Worm (Caenorhabditis elegans) whole organism, L3 larva: Measurements from ENCODE around the gene srt-73.

Source experiments
- R02D3.7 ChIP-seq: fragments of 150-350 bp; optimal IDR thresholded peaks from 2 replicates; lab custom pipeline; 2014; ENCODE audit warnings: missing biosample characterization, missing genetic modification characterization
- ZK546.5 ChIP-seq: sonication (generic microtip); optimal IDR thresholded peaks from 2 replicates; lab custom pipeline; 2017; ENCODE audit warnings: missing biosample characterization, missing genetic modification characterization
- aly-2 ChIP-seq: fragments of 150-350 bp; optimal IDR thresholded peaks from 2 replicates; lab custom pipeline; 2014; ENCODE audit warnings: missing biosample characterization, missing genetic modification characterization
- ama-1 ChIP-seq: fragments of 150-350 bp; optimal IDR thresholded peaks from 2 replicates; lab custom pipeline; 2018
- ceh-16 ChIP-seq: sonication (generic microtip); optimal IDR thresholded peaks from 2 replicates; lab custom pipeline; 2017; ENCODE audit warnings: missing biosample characterization, missing genetic modification characterization
- ceh-28 ChIP-seq: fragments of 150-350 bp; optimal IDR thresholded peaks from 2 replicates; lab custom pipeline; 2014; ENCODE audit warnings: missing biosample characterization, missing genetic modification reagents, missing genetic modification characterization
- ceh-82 ChIP-seq: fragments of 150-350 bp; optimal IDR thresholded peaks from 2 replicates; lab custom pipeline; 2014; ENCODE audit warnings: missing biosample characterization, missing genetic modification characterization
- ceh-9 ChIP-seq: sonication (generic microtip); optimal IDR thresholded peaks from 2 replicates; lab custom pipeline; 2018; ENCODE audit warnings: missing biosample characterization, missing genetic modification characterization
- daf-12 ChIP-seq: fragments of 150-350 bp; optimal IDR thresholded peaks from 2 replicates; lab custom pipeline; 2014; ENCODE audit warnings: missing biosample characterization, missing genetic modification reagents, missing genetic modification characterization
- egl-27 ChIP-seq: sonication (generic microtip); optimal IDR thresholded peaks from 4 replicates; lab custom pipeline; 2017; ENCODE audit warnings: missing biosample characterization, missing genetic modification reagents, missing genetic modification characterization
- egl-5 ChIP-seq: fragments of 150-350 bp; optimal IDR thresholded peaks from 2 replicates; lab custom pipeline; 2017; ENCODE audit warnings: missing biosample characterization, missing genetic modification reagents, missing genetic modification characterization, inconsistent platforms
- elt-1 ChIP-seq: fragments of 150-350 bp; optimal IDR thresholded peaks from 2 replicates; lab custom pipeline; 2014; ENCODE audit warnings: missing biosample characterization, missing genetic modification characterization
- elt-2 ChIP-seq: sonication (generic microtip); optimal IDR thresholded peaks from 2 replicates; lab custom pipeline; 2016; ENCODE audit warnings: missing genetic modification reagents, mild to moderate bottlenecking, missing genetic modification characterization, missing compliant biosample characterization
- elt-3 ChIP-seq, 3 experiments: fragments of 150-350 bp in 1 of 3; sonication (generic microtip) in 2 of 3; optimal IDR thresholded peaks; 2 replicates in 2 of 3; 4 replicates in 1 of 3; lab custom pipeline; 2014 to 2017; ENCODE audit warnings: missing biosample characterization in 3 of 3, missing genetic modification characterization in 3 of 3
- eor-1 ChIP-seq, 2 experiments: fragments of 150-350 bp; optimal IDR thresholded peaks; 2 replicates each; lab custom pipeline; 2014 to 2018; ENCODE audit warnings: missing biosample characterization in 2 of 2, missing genetic modification characterization in 2 of 2
- fkh-10 ChIP-seq: sonication (generic microtip); optimal IDR thresholded peaks from 2 replicates; lab custom pipeline; 2017; ENCODE audit warnings: missing biosample characterization, missing genetic modification reagents, missing genetic modification characterization
- fkh-2 ChIP-seq: fragments of 150-350 bp; optimal IDR thresholded peaks from 2 replicates; lab custom pipeline; 2014; ENCODE audit warnings: missing biosample characterization, missing genetic modification reagents, missing genetic modification characterization
- fos-1 ChIP-seq: fragments of 150-350 bp; optimal IDR thresholded peaks from 2 replicates; lab custom pipeline; 2014; ENCODE audit warnings: missing biosample characterization, missing genetic modification characterization
- hmg-11 ChIP-seq: sonication (generic microtip); optimal IDR thresholded peaks from 2 replicates; lab custom pipeline; 2016; ENCODE audit warnings: missing genetic modification characterization, missing compliant biosample characterization
- jun-1 ChIP-seq: fragments of 150-350 bp; optimal IDR thresholded peaks from 2 replicates; lab custom pipeline; 2014; ENCODE audit warnings: missing biosample characterization, missing genetic modification reagents, missing genetic modification characterization
- lin-15B ChIP-seq: fragments of 150-350 bp; optimal IDR thresholded peaks from 2 replicates; lab custom pipeline; 2014; ENCODE audit warnings: missing biosample characterization, missing genetic modification characterization
- lin-39 ChIP-seq: fragments of 150-350 bp; optimal IDR thresholded peaks from 2 replicates; lab custom pipeline; 2018; ENCODE audit warnings: missing biosample characterization, missing genetic modification reagents, missing genetic modification characterization
- lsy-12 ChIP-seq: sonication (generic microtip); optimal IDR thresholded peaks from 2 replicates; lab custom pipeline; 2016; ENCODE audit warnings: mild to moderate bottlenecking, missing genetic modification characterization, missing compliant biosample characterization
- mdl-1 ChIP-seq: fragments of 150-350 bp; optimal IDR thresholded peaks from 2 replicates; lab custom pipeline; 2014; ENCODE audit warnings: missing biosample characterization, missing genetic modification characterization
- mml-1 ChIP-seq: fragments of 150-350 bp; sonication (generic microtip); optimal IDR thresholded peaks from 3 replicates; lab custom pipeline; 2014; ENCODE audit warnings: missing biosample characterization, missing genetic modification characterization
- nfya-1 ChIP-seq: sonication (generic microtip); optimal IDR thresholded peaks from 2 replicates; lab custom pipeline; 2017; ENCODE audit warnings: missing genetic modification characterization, mild to moderate bottlenecking, missing compliant biosample characterization, antibody characterized with exemption, moderate library complexity; ENCODE audit not compliant: insufficient read depth
- nhr-11 ChIP-seq: fragments of 150-350 bp; optimal IDR thresholded peaks from 2 replicates; lab custom pipeline; 2014; ENCODE audit warnings: missing biosample characterization, missing genetic modification characterization
- nhr-12 ChIP-seq: fragments of 150-350 bp; optimal IDR thresholded peaks from 2 replicates; lab custom pipeline; 2014; ENCODE audit warnings: missing biosample characterization, missing genetic modification characterization
- nhr-23 ChIP-seq: fragments of 150-350 bp; optimal IDR thresholded peaks from 2 replicates; lab custom pipeline; 2014; ENCODE audit warnings: missing biosample characterization, missing genetic modification reagents, missing genetic modification characterization
- nhr-237 ChIP-seq: fragments of 150-350 bp; optimal IDR thresholded peaks from 2 replicates; lab custom pipeline; 2014; ENCODE audit warnings: missing biosample characterization, missing genetic modification characterization
- nhr-25 ChIP-seq: sonication (generic microtip); optimal IDR thresholded peaks from 2 replicates; lab custom pipeline; 2017; ENCODE audit warnings: missing biosample characterization, missing genetic modification characterization
- nhr-28 ChIP-seq: fragments of 150-350 bp; optimal IDR thresholded peaks from 2 replicates; lab custom pipeline; 2014; ENCODE audit warnings: missing biosample characterization, missing genetic modification characterization
- nhr-43 ChIP-seq: sonication (generic microtip); optimal IDR thresholded peaks from 2 replicates; lab custom pipeline; 2016; ENCODE audit warnings: mild to moderate bottlenecking, missing genetic modification characterization, missing compliant biosample characterization; ENCODE audit not compliant: poor library complexity, severe bottlenecking
- nhr-67 ChIP-seq: fragments of 150-350 bp; optimal IDR thresholded peaks from 2 replicates; lab custom pipeline; 2014; ENCODE audit warnings: missing biosample characterization, missing genetic modification characterization
- nhr-76 ChIP-seq: fragments of 150-350 bp; sonication (generic microtip); optimal IDR thresholded peaks from 5 replicates; lab custom pipeline; 2014; ENCODE audit warnings: missing biosample characterization, missing genetic modification characterization
- nhr-77 ChIP-seq: fragments of 150-350 bp; optimal IDR thresholded peaks from 2 replicates; lab custom pipeline; 2014; ENCODE audit warnings: missing biosample characterization, missing genetic modification characterization
- pha-4 ChIP-seq: fragments of 150-350 bp; optimal IDR thresholded peaks from 2 replicates; lab custom pipeline; 2014; ENCODE audit warnings: missing biosample characterization, missing genetic modification reagents, missing genetic modification characterization
- pqm-1 ChIP-seq: fragments of 150-350 bp; optimal IDR thresholded peaks from 2 replicates; lab custom pipeline; 2017; ENCODE audit warnings: missing biosample characterization, missing genetic modification characterization, inconsistent platforms
- sea-2 ChIP-seq: fragments of 150-350 bp; sonication (generic microtip); optimal IDR thresholded peaks from 4 replicates; lab custom pipeline; 2014; ENCODE audit warnings: missing biosample characterization, missing genetic modification reagents, missing genetic modification characterization
- skn-1 ChIP-seq: fragments of 150-350 bp; optimal IDR thresholded peaks from 2 replicates; lab custom pipeline; 2014; ENCODE audit warnings: missing biosample characterization, missing genetic modification characterization
- snpc-4 ChIP-seq: fragments of 150-350 bp; optimal IDR thresholded peaks from 2 replicates; lab custom pipeline; 2014; ENCODE audit warnings: missing biosample characterization, missing genetic modification characterization
- tbx-2 ChIP-seq: sonication (generic microtip); optimal IDR thresholded peaks from 2 replicates; lab custom pipeline; 2016; ENCODE audit warnings: mild to moderate bottlenecking, missing genetic modification characterization, missing compliant biosample characterization
- unc-39 ChIP-seq: sonication (generic microtip); optimal IDR thresholded peaks from 4 replicates; lab custom pipeline; 2017; ENCODE audit warnings: missing biosample characterization, missing genetic modification characterization
- unc-62 ChIP-seq: fragments of 150-350 bp; sonication (generic microtip); optimal IDR thresholded peaks from 4 replicates; lab custom pipeline; 2014; ENCODE audit warnings: missing biosample characterization, missing genetic modification reagents, missing genetic modification characterization
- zag-1 ChIP-seq: fragments of 150-350 bp; optimal IDR thresholded peaks from 2 replicates; lab custom pipeline; 2014; ENCODE audit warnings: missing biosample characterization, missing genetic modification characterization
- ztf-11 ChIP-seq: fragments of 150-350 bp; optimal IDR thresholded peaks from 2 replicates; lab custom pipeline; 2014; ENCODE audit warnings: missing biosample characterization, missing genetic modification characterization
- ztf-4 ChIP-seq: fragments of 150-350 bp; optimal IDR thresholded peaks from 2 replicates; lab custom pipeline; 2014; ENCODE audit warnings: missing biosample characterization, missing genetic modification characterization

The srt-73 gene

DNA sequence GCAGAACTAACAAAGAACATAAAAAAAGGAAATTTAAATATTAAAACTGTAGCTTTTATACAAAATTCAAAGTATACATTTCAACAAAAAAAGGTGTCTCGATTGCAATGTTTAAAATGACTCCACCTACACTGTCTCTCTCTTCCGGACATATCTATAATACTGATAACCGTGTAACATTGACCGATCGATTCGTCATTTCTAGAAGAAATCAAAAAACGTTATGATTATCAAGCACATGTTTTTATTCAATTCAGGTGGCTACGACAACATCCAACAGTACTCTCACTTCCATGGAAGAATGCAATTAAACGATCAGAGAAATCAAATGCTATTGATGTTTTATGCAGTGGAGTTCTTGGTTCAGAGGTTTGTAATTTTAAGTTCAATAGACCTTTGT is 19.4 kb downstream of the srt-73 start:
- TF ChIP-seq pqm-1 (tag; lab: Kevin White, UChicago), result peak; percentile 75
- no peak for TF ChIP-seq nhr-43
- TF ChIP-seq ceh-16 (tag; lab: Kevin White, UChicago), result no peak
- TF ChIP-seq lin-15B (tag; lab: Kevin White, UChicago), result no peak
- TF ChIP-seq elt-2 (tag; lab: Kevin White, UChicago), result peak; percentile 79
- TF ChIP-seq pha-4 (tag; lab: Kevin White, UChicago), result peak; percentile 42
- TF ChIP-seq, all 47 proteins: peak for 3

DNA sequence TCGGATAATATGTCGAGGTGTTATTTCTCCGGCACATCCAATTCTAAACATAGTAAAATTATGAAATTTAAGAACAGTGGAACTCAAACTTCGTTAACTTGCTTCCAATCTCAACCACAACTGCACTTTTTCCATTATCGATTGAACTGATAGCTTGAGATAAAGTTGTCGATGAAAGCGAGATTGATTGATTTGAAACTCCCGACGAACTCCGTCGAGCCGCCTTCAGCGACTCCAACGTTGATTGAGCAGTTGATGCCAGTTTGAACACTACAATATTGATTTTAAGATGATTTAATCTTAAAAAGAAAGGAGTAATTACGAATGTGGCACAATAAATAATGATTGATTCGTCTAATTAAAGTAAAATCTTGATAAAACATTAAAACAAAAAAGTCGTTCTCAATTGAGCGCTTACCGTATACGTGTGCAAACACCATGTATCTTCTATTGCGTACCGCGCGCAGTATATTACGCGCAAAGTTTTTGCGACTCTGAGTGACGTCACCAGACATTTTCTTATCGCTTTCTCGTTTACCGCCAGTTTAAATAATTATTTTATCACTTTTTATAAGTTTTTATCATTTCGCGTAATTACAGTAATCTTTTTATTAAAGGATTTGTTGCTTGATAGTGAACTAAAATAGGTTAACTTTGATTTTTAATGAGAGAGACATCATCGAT is 23.2 kb downstream of the srt-73 start, which contains the start of gene arp-11:
Gene arp-11 (minus strand): TSS at position 51 of the 684 bp plus-strand sequence.
- TF ChIP-seq eor-1 (tag; optimal IDR thresholded peaks at IDR 0.05; lab: Kevin White, UChicago), result no peak
- peak; percentile 49 for TF ChIP-seq hmg-11
- TF ChIP-seq nhr-237, result no peak
- TF ChIP-seq ceh-16 (tag; lab: Kevin White, UChicago), result no peak
- TF ChIP-seq unc-39 (tag; lab: Kevin White, UChicago), result no peak
- no peak for TF ChIP-seq nhr-28 (tag; lab: Kevin White, UChicago)
- TF ChIP-seq ztf-11 (tag; lab: Kevin White, UChicago), result no peak
- TF ChIP-seq ZK546.5 (tag; lab: Kevin White, UChicago), result no peak
- peak; percentile 70 for TF ChIP-seq lin-15B (tag; lab: Kevin White, UChicago)
- no peak for TF ChIP-seq mdl-1 (tag; lab: Kevin White, UChicago)
- no peak for TF ChIP-seq elt-3 (tag; optimal IDR thresholded peaks at IDR 0.05; lab: Kevin White, UChicago)
- no peak for TF ChIP-seq ceh-82
- no peak for TF ChIP-seq R02D3.7
- no peak for TF ChIP-seq nhr-12 (tag; lab: Kevin White, UChicago)
- TF ChIP-seq egl-27 (tag; lab: Kevin White, UChicago), result no peak
- TF ChIP-seq tbx-2 (tag; lab: Kevin White, UChicago), result no peak
- peak; percentile 90 for TF ChIP-seq nfya-1
- TF ChIP-seq lin-39, result peak; percentile 15
- TF ChIP-seq nhr-76 (tag; lab: Kevin White, UChicago), result no peak
- TF ChIP-seq lsy-12 (tag; lab: Kevin White, UChicago), result peak; percentile 54
- no peak for TF ChIP-seq ceh-28 (tag; lab: Kevin White, UChicago)
- no peak for TF ChIP-seq elt-1
- TF ChIP-seq skn-1 (tag; lab: Kevin White, UChicago), result no peak
- no peak for TF ChIP-seq ceh-9
- no peak for TF ChIP-seq nhr-11 (tag; lab: Kevin White, UChicago)
- no peak for TF ChIP-seq ztf-4
- peak; percentile 61 for TF ChIP-seq egl-5
- no peak for TF ChIP-seq fkh-2 (tag; lab: Kevin White, UChicago)
- TF ChIP-seq nhr-23 (tag; lab: Kevin White, UChicago), result peak; percentile 71
- TF ChIP-seq pqm-1 (tag; lab: Kevin White, UChicago), result peak; percentile 84
- no peak for TF ChIP-seq mml-1 (tag; lab: Kevin White, UChicago)
- peak; percentile 53 for TF ChIP-seq snpc-4 (tag; lab: Kevin White, UChicago)
- TF ChIP-seq jun-1 (tag; lab: Kevin White, UChicago), result peak; percentile 69
- TF ChIP-seq nhr-25 (tag; lab: Kevin White, UChicago), result peak; percentile 75
- TF ChIP-seq sea-2 (GFP tag; lab: Kevin White, UChicago), result no peak
- no peak for TF ChIP-seq fkh-10 (GFP tag; lab: Kevin White, UChicago)
- TF ChIP-seq unc-62 (GFP tag; lab: Kevin White, UChicago), result no peak
- peak; percentile 11 for TF ChIP-seq nhr-43
- TF ChIP-seq zag-1 (tag; lab: Kevin White, UChicago), result no peak
- TF ChIP-seq ama-1 (lab: Kevin White, UChicago), result no peak
- TF ChIP-seq nhr-67, result no peak
- no peak for TF ChIP-seq fos-1 (tag; lab: Kevin White, UChicago)
- TF ChIP-seq nhr-77 (tag; lab: Kevin White, UChicago), result no peak
- no peak for TF ChIP-seq daf-12 (tag; lab: Kevin White, UChicago)
- peak; percentile 92 for TF ChIP-seq pha-4 (tag; lab: Kevin White, UChicago)
- no peak for TF ChIP-seq aly-2 (tag; lab: Kevin White, UChicago)
- TF ChIP-seq elt-2 (tag; lab: Kevin White, UChicago), result peak; percentile 96
- TF ChIP-seq, all 47 proteins: peak for 14
